Worm (Caenorhabditis elegans) whole organism, late embryonic: ENCODE measurements around the gene Y53C12A.11.

Experiments
- C08G9.2 ChIP-seq: sonication (generic microtip); optimal IDR thresholded peaks from 2 replicates; lab custom pipeline; 2016; ENCODE audit warnings: mild to moderate bottlenecking, missing genetic modification characterization, moderate library complexity, missing compliant biosample characterization
- ceh-19 ChIP-seq: fragments of 200-800 bp; sonication (Bioruptor generic); optimal IDR thresholded peaks from 2 replicates; lab custom pipeline; 2018; ENCODE audit warnings: mild to moderate bottlenecking, missing genetic modification characterization, missing compliant biosample characterization
- ceh-22 ChIP-seq: sonication (generic microtip); optimal IDR thresholded peaks from 2 replicates; lab custom pipeline; 2017; ENCODE audit warnings: missing biosample characterization, missing genetic modification characterization
- mec-3 ChIP-seq: sonication (generic microtip); optimal IDR thresholded peaks from 2 replicates; lab custom pipeline; 2016; ENCODE audit warnings: borderline replicate concordance, missing genetic modification characterization, missing compliant biosample characterization
- pros-1 ChIP-seq: fragments of 150-350 bp; optimal IDR thresholded peaks from 2 replicates; lab custom pipeline; 2014; ENCODE audit warnings: missing biosample characterization, missing genetic modification reagents, missing genetic modification characterization

- no peak for TF ChIP-seq ceh-22 (tag; lab: Kevin White, UChicago)
- no peak for TF ChIP-seq ceh-19 (GFP tag; lab: Kevin White, UChicago)
- no peak for TF ChIP-seq mec-3 (tag; lab: Kevin White, UChicago)
- TF ChIP-seq pros-1, result no peak
- TF ChIP-seq C08G9.2 (tag; lab: Kevin White, UChicago), result no peak
These were observed 11.4 kb upstream of the Y53C12A.11 start for ce11 chrII:9729866-9730265.
